Fruit fly (Drosophila melanogaster): Measurements from ENCODE around the gene CG3434.

- TF ChIP-seq Hr96 (GFP tag; optimal IDR thresholded peaks at IDR 0.05) (no peak), CG11617 (GFP tag; optimal IDR thresholded peaks at IDR 0.05) (no peak), Crg-1 (GFP tag; optimal IDR thresholded peaks at IDR 0.05) (no peak), kay (GFP tag; ENCODE audit: borderline replicate concordance) (no peak), tj (GFP tag; optimal IDR thresholded peaks at IDR 0.05) (no peak), CG1620 (GFP tag; optimal IDR thresholded peaks at IDR 0.05) (no peak), CG5204 (GFP tag; optimal IDR thresholded peaks at IDR 0.05) (no peak)
These were observed 29.0 kb upstream of the CG3434 start for dm6 chr3L:9489627-9490026.

Measured in whole organism, adult.